Fruit fly (Drosophila melanogaster): ENCODE measurements around the gene S6k.

DNA sequence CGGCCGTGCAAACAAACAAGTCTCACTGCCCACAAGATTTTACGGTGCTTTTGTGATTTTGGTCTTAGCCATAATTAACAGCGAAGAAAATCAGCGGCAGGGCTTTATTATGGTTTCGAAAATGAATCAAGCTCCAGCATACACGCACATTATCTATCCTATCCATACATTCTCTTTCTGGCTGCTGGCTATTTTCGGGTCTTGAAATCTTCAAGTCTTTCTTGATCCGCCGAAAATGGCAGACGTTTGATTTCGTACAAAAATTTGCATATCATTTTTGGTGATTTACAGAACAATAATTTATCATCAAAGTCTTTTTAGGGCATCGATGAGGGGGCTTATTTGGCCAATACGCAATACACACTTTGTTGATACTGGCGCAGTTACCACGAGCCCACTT is 21.9 kb downstream of the S6k start:
- no peak for TF ChIP-seq NfI (GFP tag; optimal IDR thresholded peaks at IDR 0.05)
- TF ChIP-seq vnd (GFP tag; IDR thresholded peaks at IDR 0.05; ENCODE audit: partially characterized antibody): no peak
- no peak for TF ChIP-seq CG17568 (GFP tag; optimal IDR thresholded peaks at IDR 0.05)
- no peak for TF ChIP-seq zen (tag; optimal IDR thresholded peaks at IDR 0.05)
- TF ChIP-seq CG13894 (tag; optimal IDR thresholded peaks at IDR 0.05): peak; percentile 90
- TF ChIP-seq wdn (GFP tag; IDR thresholded peaks at IDR 0.05): no peak
- TF ChIP-seq ssp (GFP tag; IDR thresholded peaks at IDR 0.05): no peak
- TF ChIP-seq bbx (GFP tag; IDR thresholded peaks at IDR 0.05; ENCODE audit: partially characterized antibody): no peak
- no peak for TF ChIP-seq CG5245 (GFP tag; optimal IDR thresholded peaks at IDR 0.05)
- no peak for TF ChIP-seq CG8290 (GFP tag; optimal IDR thresholded peaks at IDR 0.05)
- TF ChIP-seq CG8290 (tag; optimal IDR thresholded peaks at IDR 0.05): no peak
- TF ChIP-seq pzg (GFP tag; optimal IDR thresholded peaks at IDR 0.05): no peak
- no peak for TF ChIP-seq CG10959 (GFP tag; IDR thresholded peaks at IDR 0.05)
- no peak for TF ChIP-seq Sox102F (GFP tag; optimal IDR thresholded peaks at IDR 0.05)

Measured in whole organism, embryonic.